Worm (Caenorhabditis elegans): ENCODE data around the gene rsd-3.

Gene rsd-3

ce11 chrX:11798057-11798555 is at the start of gene rsd-3:
TSS of gene rsd-3 (plus strand) at chrX:11798505.
- TF ChIP-seq unc-62 (GFP tag; optimal IDR thresholded peaks at IDR 0.05) = no peak

DNA sequence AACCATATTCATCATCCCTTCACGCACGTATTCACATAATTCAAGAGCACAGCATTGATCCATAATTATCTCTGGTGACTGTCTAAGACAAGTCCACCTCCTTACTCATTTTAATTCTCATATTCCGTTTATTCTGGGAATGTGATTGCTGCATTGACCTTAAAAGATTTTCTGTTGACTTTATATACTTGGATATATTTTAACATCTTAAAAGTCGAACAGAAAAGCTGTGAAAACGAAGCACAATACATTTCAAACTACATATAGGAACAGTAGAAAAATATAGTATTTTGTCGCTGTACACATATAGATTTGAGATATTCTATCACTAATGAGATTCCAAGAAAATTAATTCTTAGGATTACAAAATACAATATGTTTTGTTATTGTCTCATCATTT is 46.0 kb upstream of the rsd-3 start:
- TF ChIP-seq unc-62 (GFP tag; optimal IDR thresholded peaks at IDR 0.05) = no peak

DNA sequence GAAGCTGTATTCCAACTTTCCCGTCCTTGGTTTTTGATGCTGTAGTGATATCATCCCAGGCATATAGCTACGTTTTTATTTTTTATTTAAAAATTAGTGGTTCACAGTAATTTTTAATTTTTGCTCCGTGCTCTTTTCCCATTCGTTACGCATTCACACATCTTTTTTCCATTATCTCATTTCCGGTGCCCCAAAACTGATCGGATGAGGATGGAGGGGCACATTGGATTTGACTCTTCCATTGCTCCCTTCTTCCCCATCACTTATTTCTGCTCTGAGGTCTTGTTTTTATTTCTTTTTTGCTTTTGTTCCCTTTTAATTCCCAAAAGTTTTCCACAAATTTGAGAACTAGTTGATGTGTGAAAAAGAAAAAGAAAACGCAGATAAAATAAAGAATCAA is 45.1 kb upstream of the rsd-3 start:
- TF ChIP-seq unc-62 (GFP tag; optimal IDR thresholded peaks at IDR 0.05) = no peak

DNA sequence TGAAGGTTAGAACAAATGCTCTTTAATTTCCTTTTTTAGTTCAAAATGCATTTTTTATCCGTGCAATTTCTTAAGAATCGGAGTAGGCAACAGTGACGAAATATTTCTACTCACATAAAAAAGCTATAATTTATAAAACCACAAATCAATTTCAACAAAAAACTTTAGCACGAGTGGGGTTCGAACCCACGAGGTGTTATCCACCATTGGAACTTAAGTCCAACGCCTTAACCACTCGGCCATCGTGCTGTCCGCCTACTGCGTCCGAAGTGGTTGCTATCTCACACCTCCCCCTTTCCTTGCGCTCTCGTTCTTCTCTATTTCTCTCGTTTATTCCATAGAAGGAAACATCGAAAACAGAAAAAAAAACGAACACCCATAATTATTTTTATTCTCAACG is 40.6 kb upstream of the rsd-3 start:
- TF ChIP-seq unc-62 (GFP tag; optimal IDR thresholded peaks at IDR 0.05) = no peak

DNA sequence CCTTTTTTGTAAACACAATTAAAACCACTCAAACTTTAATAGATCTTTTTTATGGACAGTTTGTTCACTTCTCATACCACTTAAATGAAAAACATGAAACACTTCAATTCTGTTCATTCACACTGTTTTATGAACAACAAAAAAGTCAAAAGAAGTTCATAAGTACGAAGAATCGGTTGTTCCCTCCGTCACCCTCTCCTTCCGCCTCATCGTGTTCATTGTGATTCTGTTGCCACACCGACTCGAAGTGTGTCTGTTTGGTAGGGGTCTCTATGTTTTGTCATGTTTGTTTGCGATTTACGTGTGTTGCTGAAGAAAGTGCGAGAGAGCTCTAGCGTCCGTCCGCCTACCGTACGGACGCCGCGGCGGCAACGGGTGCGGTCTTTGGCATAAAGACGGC is 39.5 kb upstream of the rsd-3 start, which contains the start of gene lact-7:
Gene lact-7 (plus strand): TSS at position 301 of the 400 bp plus-strand sequence.
- TF ChIP-seq unc-62 (GFP tag; optimal IDR thresholded peaks at IDR 0.05) = no peak

DNA sequence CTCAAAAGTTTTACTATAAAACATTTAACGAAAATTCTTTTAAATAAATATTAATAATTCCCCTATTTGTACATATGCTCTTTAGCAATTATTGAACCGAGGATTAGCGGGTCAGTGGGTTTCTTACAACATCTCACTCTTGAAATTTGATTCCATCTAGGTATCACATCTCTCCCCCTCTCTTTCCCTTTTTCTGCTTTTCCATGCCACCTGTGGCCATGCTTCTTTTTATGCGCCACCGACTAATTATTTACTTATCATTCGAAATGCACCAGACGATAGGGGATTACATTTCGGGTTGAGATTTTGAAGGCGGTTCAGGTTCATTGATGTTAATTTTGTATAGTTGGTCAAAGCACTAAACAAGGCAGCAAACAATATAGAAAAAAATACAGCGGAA is 32.4 kb upstream of the rsd-3 start:
- no peak for TF ChIP-seq unc-62 (GFP tag; optimal IDR thresholded peaks at IDR 0.05)

DNA sequence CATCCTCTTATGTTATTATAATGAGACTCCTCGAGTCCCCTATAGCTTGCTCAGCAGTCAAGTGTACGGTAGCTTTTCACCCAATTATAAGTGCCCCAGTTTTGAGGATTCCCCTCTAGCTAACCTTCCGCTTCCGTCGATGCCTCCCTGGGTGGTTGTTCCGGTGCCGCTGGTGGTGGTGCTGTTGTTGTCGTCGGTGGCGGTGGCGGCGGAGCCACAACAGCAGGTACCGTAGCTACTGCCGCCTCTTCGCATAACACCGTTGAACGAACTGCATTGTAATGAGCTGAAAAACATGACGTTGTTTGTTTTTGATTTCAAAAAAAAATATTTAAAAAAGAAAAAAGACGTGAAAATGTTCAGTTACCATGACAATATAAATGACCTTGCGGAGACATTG is 31.9 kb upstream of the rsd-3 start:
- no peak for TF ChIP-seq unc-62 (GFP tag; optimal IDR thresholded peaks at IDR 0.05)

- no peak for TF ChIP-seq unc-62 (GFP tag; optimal IDR thresholded peaks at IDR 0.05)
Measured at ce11 chrX:11769278-11769677, 29.0 kb upstream of the rsd-3 start, which contains the start of gene ttx-3. TSS of gene ttx-3 (minus strand) at chrX:11769378.

- no peak for TF ChIP-seq unc-62 (GFP tag; optimal IDR thresholded peaks at IDR 0.05)
Measured at ce11 chrX:11784230-11784629, 14.1 kb upstream of the rsd-3 start, which contains the start of gene Y102F5A.1. TSS of gene Y102F5A.1 (minus strand) at chrX:11784330.

DNA sequence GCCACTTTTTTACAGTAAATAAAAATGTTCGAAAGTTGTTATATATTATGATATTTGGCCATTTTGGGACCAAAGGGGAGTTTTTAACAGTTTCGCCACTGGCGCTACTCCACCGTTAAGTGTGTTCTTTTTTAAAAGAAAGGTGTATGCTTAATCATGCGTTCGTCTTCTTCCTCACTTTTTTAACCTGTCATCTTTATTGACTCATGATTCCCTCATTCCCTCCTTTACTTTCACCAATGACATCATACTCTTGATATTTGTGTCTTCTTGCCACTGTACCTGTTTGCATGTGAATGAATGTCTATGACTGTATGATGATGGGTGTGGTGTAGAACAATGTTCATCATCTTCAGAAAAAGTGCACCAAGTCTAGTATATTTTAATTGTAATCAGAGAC is 7.7 kb upstream of the rsd-3 start:
- no peak for TF ChIP-seq unc-62 (GFP tag; optimal IDR thresholded peaks at IDR 0.05)

- no peak for TF ChIP-seq unc-62 (GFP tag; optimal IDR thresholded peaks at IDR 0.05)
Measured at ce11 chrX:11791364-11792221, 6.7 kb upstream of the rsd-3 start.

- TF ChIP-seq unc-62 (GFP tag; optimal IDR thresholded peaks at IDR 0.05) = no peak
Measured at ce11 chrX:11792730-11793129, 5.6 kb upstream of the rsd-3 start.

DNA sequence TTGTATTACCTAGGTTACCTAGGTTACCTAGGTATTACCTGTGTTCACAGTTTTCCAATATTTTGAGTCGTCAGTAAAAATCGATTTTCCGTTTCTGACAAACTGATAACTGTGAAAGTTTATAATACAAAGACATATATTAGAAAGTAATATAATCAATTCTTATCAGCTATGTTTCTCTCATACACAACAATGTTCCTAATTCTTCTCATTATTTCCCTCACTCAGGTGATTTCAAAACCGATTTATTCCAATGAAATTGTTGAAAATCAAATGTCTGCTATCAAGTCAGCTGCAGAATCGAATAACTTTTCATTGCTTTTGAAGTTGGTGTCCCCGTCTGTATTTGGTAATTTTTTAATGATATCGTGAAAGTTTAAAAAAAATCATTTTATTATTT is 5.8 kb downstream of the rsd-3 start, which contains the start of gene C34E11.4:
Gene C34E11.4 (plus strand): TSS at position 154 of the 400 bp plus-strand sequence.
- no peak for TF ChIP-seq unc-62 (GFP tag; optimal IDR thresholded peaks at IDR 0.05)

DNA sequence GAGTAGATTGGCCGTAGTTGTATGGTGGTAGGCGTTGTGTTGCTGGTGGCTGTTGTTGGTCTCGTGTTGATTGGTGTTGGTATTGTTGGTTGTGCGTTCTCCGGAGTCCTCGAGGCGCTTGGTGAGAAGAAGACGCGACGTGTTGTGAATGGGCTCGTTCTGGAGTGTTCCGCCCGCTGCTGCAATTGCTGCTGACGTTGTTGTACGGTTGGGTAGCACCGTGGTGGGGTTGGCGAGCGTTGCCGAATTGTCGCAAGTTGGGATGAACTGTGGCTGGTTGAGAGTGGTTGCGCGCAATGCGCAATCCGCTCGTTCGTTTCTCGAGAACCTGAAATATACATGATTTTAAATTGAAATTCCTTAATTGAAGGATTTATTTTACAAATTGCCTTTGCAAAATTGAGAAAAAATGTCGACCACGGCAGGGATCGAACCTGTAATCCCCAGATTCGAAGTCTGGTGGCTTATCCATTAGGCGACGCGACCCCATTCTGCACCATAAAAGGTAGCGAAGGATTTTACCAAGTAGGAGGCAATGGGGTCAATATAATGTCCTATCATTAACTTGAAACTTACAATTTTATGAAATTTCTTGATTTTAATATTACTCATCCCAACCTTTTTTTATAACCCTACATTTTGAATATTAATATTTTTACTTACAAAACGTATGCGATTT is 8.0 kb downstream of the rsd-3 start:
- no peak for TF ChIP-seq unc-62 (GFP tag; optimal IDR thresholded peaks at IDR 0.05)

DNA sequence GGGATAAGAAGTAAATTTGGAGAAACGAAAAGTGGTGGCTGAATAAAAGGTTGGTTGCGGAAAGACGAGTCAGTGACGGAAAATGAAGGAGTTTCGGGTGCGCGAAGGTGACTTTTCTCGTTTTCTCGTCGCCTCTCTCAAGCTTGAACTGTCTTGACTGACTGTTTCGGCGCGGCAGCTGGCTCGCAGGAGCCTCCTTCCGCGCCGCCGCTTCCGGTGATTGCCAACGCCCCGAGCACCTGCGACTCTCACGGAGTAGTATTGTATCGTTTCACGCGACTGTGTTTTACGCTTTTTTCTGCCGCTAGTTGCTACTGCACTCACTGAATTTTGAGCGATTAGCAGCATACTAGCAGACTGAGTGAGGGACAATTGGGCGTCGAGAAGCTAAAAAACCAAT is 16.4 kb downstream of the rsd-3 start, which contains the start of gene C34E11.2:
Gene C34E11.2 (minus strand): TSS at position 84 of the 400 bp plus-strand sequence.
- no peak for TF ChIP-seq unc-62 (GFP tag; optimal IDR thresholded peaks at IDR 0.05)

DNA sequence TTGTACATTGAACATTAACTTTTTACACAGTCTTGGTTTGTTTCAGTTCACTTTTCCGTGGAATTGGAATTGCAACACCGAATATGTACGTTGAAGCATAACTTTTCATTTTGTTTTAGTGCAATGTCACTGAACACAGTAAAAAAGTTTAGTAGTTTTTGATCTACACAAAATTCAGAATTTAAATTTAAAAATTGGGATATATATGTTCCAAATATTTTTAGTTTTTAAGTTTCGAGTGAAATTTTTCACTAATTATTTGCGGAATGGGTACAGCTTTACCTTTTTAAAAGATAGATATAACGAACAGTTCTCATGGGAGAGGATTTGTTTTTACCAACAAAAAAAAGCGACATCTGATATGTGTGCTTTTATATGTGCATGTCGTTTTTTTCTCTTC is 18.5 kb downstream of the rsd-3 start:
- TF ChIP-seq unc-62 (GFP tag; optimal IDR thresholded peaks at IDR 0.05) = no peak

ce11 chrX:11818711-11819110 is 20.4 kb downstream of the rsd-3 start:
- TF ChIP-seq unc-62 (GFP tag; optimal IDR thresholded peaks at IDR 0.05) = no peak

Measured in whole organism, dauer.